Worm (Caenorhabditis elegans) whole organism, L1 larva: ENCODE results near the gene chil-24.

Source experiments
- C16A3.4 ChIP-seq: fragments of 150-350 bp; optimal IDR thresholded peaks from 2 replicates; lab custom pipeline; 2014; ENCODE audit warnings: missing biosample characterization, missing genetic modification characterization
- F16B12.6 ChIP-seq: fragments of 150-350 bp; optimal IDR thresholded peaks from 2 replicates; lab custom pipeline; 2014; ENCODE audit warnings: missing biosample characterization, missing genetic modification characterization
- aha-1 ChIP-seq: fragments of 150-350 bp; optimal IDR thresholded peaks from 2 replicates; lab custom pipeline; 2014; ENCODE audit warnings: missing biosample characterization, missing genetic modification characterization
- alr-1 ChIP-seq: fragments of 200-800 bp; sonication (Bioruptor generic); optimal IDR thresholded peaks from 2 replicates; lab custom pipeline; 2018; ENCODE audit warnings: borderline replicate concordance, mild to moderate bottlenecking, missing genetic modification characterization, missing compliant biosample characterization
- ceh-63 ChIP-seq: fragments of 200-800 bp; sonication (Bioruptor generic); optimal IDR thresholded peaks from 2 replicates; lab custom pipeline; 2018; ENCODE audit warnings: mild to moderate bottlenecking, missing genetic modification characterization, missing compliant biosample characterization
- ceh-8 ChIP-seq: fragments of 200-800 bp; sonication (Bioruptor generic); optimal IDR thresholded peaks from 2 replicates; lab custom pipeline; 2018; ENCODE audit warnings: mild to moderate bottlenecking, missing genetic modification characterization, moderate library complexity, missing compliant biosample characterization
- ceh-82 ChIP-seq, 3 experiments: fragments of 150-350 bp in 1 of 3; sonication (generic microtip) in 2 of 3; optimal IDR thresholded peaks; 2 replicates each; lab custom pipeline; 2014 to 2017; ENCODE audit warnings: missing biosample characterization in 3 of 3, missing genetic modification characterization in 3 of 3
- ceh-88 ChIP-seq: fragments of 200-800 bp; sonication (Bioruptor generic); IDR thresholded peaks from 2 replicates; pipeline ENCODE4 v1.3.6; 2022; ENCODE audit warnings: missing genetic modification characterization, missing compliant biosample characterization
- ces-1 ChIP-seq: fragments of 150-350 bp; optimal IDR thresholded peaks from 2 replicates; lab custom pipeline; 2014; ENCODE audit warnings: missing biosample characterization, missing genetic modification reagents, missing genetic modification characterization
- dpl-1 ChIP-seq, 3 experiments: fragments of 150-350 bp in 2 of 3; sonication (generic microtip) in 1 of 3; optimal IDR thresholded peaks; 2 replicates each; lab custom pipeline; 2014 to 2017; ENCODE audit warnings: missing biosample characterization in 3 of 3, missing genetic modification characterization in 3 of 3, missing genetic modification reagents in 3 of 3
- dsc-1 ChIP-seq: sonication (generic microtip); optimal IDR thresholded peaks from 2 replicates; lab custom pipeline; 2016; ENCODE audit warnings: mild to moderate bottlenecking, missing genetic modification characterization, missing compliant biosample characterization
- efl-1 ChIP-seq, 4 experiments: fragments of 150-350 bp; optimal IDR thresholded peaks in 3 of 4; peaks in 1 of 4; 1 replicate in 1 of 4; 2 replicates in 3 of 4; lab custom pipeline; 2014; ENCODE audit warnings: missing biosample characterization in 2 of 4, missing genetic modification characterization in 2 of 4, missing genetic modification reagents in 2 of 4
- egl-13 ChIP-seq: sonication (generic microtip); optimal IDR thresholded peaks from 2 replicates; lab custom pipeline; 2016; ENCODE audit warnings: missing genotype, missing genetic modification reagents, missing genetic modification characterization, missing compliant biosample characterization
- elt-2 ChIP-seq: sonication (generic microtip); optimal IDR thresholded peaks from 2 replicates; lab custom pipeline; 2016; ENCODE audit warnings: missing genetic modification characterization, mild to moderate bottlenecking, inconsistent platforms, missing compliant biosample characterization, missing genetic modification reagents
- fkh-8 ChIP-seq: sonication (generic microtip); optimal IDR thresholded peaks from 2 replicates; lab custom pipeline; 2016; ENCODE audit warnings: mild to moderate bottlenecking, missing genetic modification characterization, missing compliant biosample characterization
- hpl-2 ChIP-seq: fragments of 150-350 bp; optimal IDR thresholded peaks from 2 replicates; lab custom pipeline; 2014; ENCODE audit warnings: missing biosample characterization, missing genetic modification reagents, missing genetic modification characterization
- irx-1 ChIP-seq: sonication (generic microtip); optimal IDR thresholded peaks from 2 replicates; lab custom pipeline; 2016; ENCODE audit warnings: missing genetic modification characterization, missing compliant biosample characterization
- isw-1 ChIP-seq: fragments of 200-800 bp; sonication (Bioruptor generic); IDR thresholded peaks from 2 replicates; pipeline ENCODE4 v1.3.6; 2022; ENCODE audit warnings: missing genetic modification characterization, missing compliant biosample characterization
- lin-14 ChIP-seq: fragments of 200-800 bp; sonication (Bioruptor generic); optimal IDR thresholded peaks from 2 replicates; lab custom pipeline; 2018; ENCODE audit warnings: mild to moderate bottlenecking, missing genetic modification characterization, moderate library complexity, missing compliant biosample characterization
- lin-35 ChIP-seq, 2 experiments: fragments of 150-350 bp; optimal IDR thresholded peaks; 2 replicates each; lab custom pipeline; 2014; ENCODE audit warnings: missing biosample characterization in 2 of 2, missing genetic modification characterization in 2 of 2, missing genetic modification reagents in 2 of 2
- lin-39 ChIP-seq: fragments of 150-350 bp; optimal IDR thresholded peaks from 2 replicates; lab custom pipeline; 2014; ENCODE audit warnings: missing biosample characterization, missing genetic modification reagents, missing genetic modification characterization
- lir-3 ChIP-seq: sonication (generic microtip); optimal IDR thresholded peaks from 2 replicates; lab custom pipeline; 2016; ENCODE audit warnings: mild to moderate bottlenecking, missing genetic modification characterization, moderate library complexity, missing compliant biosample characterization; ENCODE audit not compliant: poor library complexity
- lsy-2 ChIP-seq, 2 experiments: fragments of 150-350 bp; optimal IDR thresholded peaks; 2 replicates each; lab custom pipeline; 2014; ENCODE audit warnings: missing biosample characterization in 2 of 2, missing genetic modification characterization in 2 of 2
- mab-9 ChIP-seq: fragments of 200-800 bp; sonication (Bioruptor generic); IDR thresholded peaks from 2 replicates; pipeline ENCODE4 v1.3.6; 2022; ENCODE audit warnings: missing genetic modification reagents, missing genetic modification characterization, missing compliant biosample characterization
- mep-1 ChIP-seq: fragments of 150-350 bp; optimal IDR thresholded peaks from 2 replicates; lab custom pipeline; 2014; ENCODE audit warnings: missing biosample characterization, missing genetic modification characterization
- nhr-12 ChIP-seq: sonication (generic microtip); optimal IDR thresholded peaks from 2 replicates; lab custom pipeline; 2017; ENCODE audit warnings: missing biosample characterization, missing genetic modification characterization
- nhr-19 ChIP-seq: fragments of 200-800 bp; sonication (Bioruptor generic); conservative IDR thresholded peaks from 2 replicates; pipeline ENCODE4 v1.3.6; 2022; ENCODE audit warnings: missing genetic modification characterization, missing compliant biosample characterization
- nhr-71 ChIP-seq: sonication (generic microtip); optimal IDR thresholded peaks from 2 replicates; lab custom pipeline; 2016; ENCODE audit warnings: mild to moderate bottlenecking, missing genetic modification characterization, moderate library complexity, missing compliant biosample characterization
- nhr-76 ChIP-seq: sonication (generic microtip); optimal IDR thresholded peaks from 2 replicates; lab custom pipeline; 2017; ENCODE audit warnings: missing biosample characterization, missing genetic modification characterization
- nhr-84 ChIP-seq: sonication (generic microtip); optimal IDR thresholded peaks from 2 replicates; lab custom pipeline; 2017; ENCODE audit warnings: missing biosample characterization, missing genetic modification characterization
- pag-3 ChIP-seq: sonication (generic microtip); optimal IDR thresholded peaks from 2 replicates; lab custom pipeline; 2017; ENCODE audit warnings: missing genetic modification characterization, mild to moderate bottlenecking, missing compliant biosample characterization, antibody characterized with exemption, borderline replicate concordance; ENCODE audit not compliant: insufficient read depth
- pax-3 ChIP-seq: fragments of 200-800 bp; sonication (Bioruptor generic); optimal IDR thresholded peaks from 2 replicates; lab custom pipeline; 2018; ENCODE audit warnings: mild to moderate bottlenecking, missing genetic modification characterization, moderate library complexity, missing compliant biosample characterization
- rnt-1 ChIP-seq: sonication (generic microtip); optimal IDR thresholded peaks from 2 replicates; lab custom pipeline; 2016; ENCODE audit warnings: mild to moderate bottlenecking, missing genetic modification characterization, moderate library complexity, missing compliant biosample characterization
- snu-23 ChIP-seq: sonication (generic microtip); optimal IDR thresholded peaks from 2 replicates; lab custom pipeline; 2016; ENCODE audit warnings: missing genetic modification characterization, missing compliant biosample characterization
- tbx-2 ChIP-seq: sonication (generic microtip); optimal IDR thresholded peaks from 2 replicates; lab custom pipeline; 2016; ENCODE audit warnings: missing genetic modification characterization, missing compliant biosample characterization
- unc-130 ChIP-seq: fragments of 150-350 bp; optimal IDR thresholded peaks from 2 replicates; lab custom pipeline; 2017; ENCODE audit warnings: missing biosample characterization, missing genetic modification characterization, inconsistent platforms
- unc-30 ChIP-seq: sonication (generic microtip); optimal IDR thresholded peaks from 2 replicates; lab custom pipeline; 2017; ENCODE audit warnings: missing biosample characterization, missing genetic modification characterization
- zag-1 ChIP-seq: fragments of 150-350 bp; optimal IDR thresholded peaks from 2 replicates; lab custom pipeline; 2014; ENCODE audit warnings: missing biosample characterization, missing genetic modification characterization
- ztf-11 ChIP-seq, 2 experiments: sonication (generic microtip); optimal IDR thresholded peaks; 2 replicates each; lab custom pipeline; 2016 to 2017; ENCODE audit warnings: missing genetic modification characterization in 2 of 2, missing biosample characterization in 1 of 2, missing compliant biosample characterization in 1 of 2
- ztf-4 ChIP-seq: fragments of 150-350 bp; optimal IDR thresholded peaks from 2 replicates; lab custom pipeline; 2014; ENCODE audit warnings: missing biosample characterization, missing genetic modification characterization

chil-24 gene

DNA sequence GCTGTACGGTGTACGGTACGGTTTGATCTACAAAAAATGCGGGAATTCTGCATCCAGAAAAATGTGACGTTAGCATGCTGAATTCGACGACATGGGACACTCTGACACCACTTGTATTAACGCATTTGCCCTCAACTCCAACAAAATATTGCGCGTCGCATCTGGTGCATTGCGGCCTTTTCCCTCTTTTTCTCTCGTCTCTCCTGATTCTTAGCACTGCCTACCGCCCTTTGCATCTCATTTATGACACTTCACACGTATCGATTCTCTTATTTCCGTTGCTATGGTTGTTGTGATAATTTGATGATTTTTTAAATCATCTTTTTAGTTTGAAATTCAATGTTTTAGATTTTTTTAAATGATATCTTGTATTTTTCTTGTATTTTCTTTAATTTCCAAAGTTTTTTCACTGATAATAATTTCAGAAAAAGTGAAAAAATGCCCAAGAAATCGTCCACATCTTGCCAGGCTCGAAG, 10.0 kb upstream of the chil-24 start, which contains the start of gene T10D4.6:
Gene T10D4.6 (plus strand): TSS at position 426 of the 476 bp plus-strand sequence.
- peak; percentile 17 to 51 (median 18) for TF ChIP-seq dpl-1 (GFP tag; optimal IDR thresholded peaks at IDR 0.05; lab: Kevin White, UChicago)
- no peak for TF ChIP-seq pag-3 (tag; lab: Kevin White, UChicago)
- TF ChIP-seq nhr-19 (GFP tag; lab: Robert Waterston, UW): 0 out of 2 replicates have a peak, but pooled peaks have one; percentile 9
- peak; percentile 22 for TF ChIP-seq rnt-1 (tag; lab: Kevin White, UChicago)
- TF ChIP-seq lin-35 (GFP tag; optimal IDR thresholded peaks at IDR 0.05; lab: Kevin White, UChicago): peak; percentile 46 to 63
- peak in 1 of 2 experiments; percentile 40 for TF ChIP-seq lsy-2 (tag; optimal IDR thresholded peaks at IDR 0.05; lab: Kevin White, UChicago)
- no peak for TF ChIP-seq ces-1 (GFP tag; lab: Kevin White, UChicago)
- TF ChIP-seq F16B12.6 (tag; lab: Kevin White, UChicago): peak; percentile 80
- peak; percentile 51 to 67 for TF ChIP-seq efl-1 (optimal IDR thresholded peaks at IDR 0.05; lab: Kevin White, UChicago)
- TF ChIP-seq efl-1 (GFP tag; optimal IDR thresholded peaks at IDR 0.05 in 1 of 2; lab: Kevin White, UChicago): peak in 1 of 2 experiments; percentile 45
- TF ChIP-seq mep-1 (tag; lab: Kevin White, UChicago): peak; percentile 34
- no peak for TF ChIP-seq unc-30 (tag; lab: Kevin White, UChicago)
- peak; percentile 44 for TF ChIP-seq snu-23 (GFP tag; lab: Kevin White, UChicago)
- TF ChIP-seq tbx-2 (tag; lab: Kevin White, UChicago): peak; percentile 37
- peak in 1 of 3 experiments; percentile 19 for TF ChIP-seq ceh-82 (tag; optimal IDR thresholded peaks at IDR 0.05; lab: Kevin White, UChicago)

DNA sequence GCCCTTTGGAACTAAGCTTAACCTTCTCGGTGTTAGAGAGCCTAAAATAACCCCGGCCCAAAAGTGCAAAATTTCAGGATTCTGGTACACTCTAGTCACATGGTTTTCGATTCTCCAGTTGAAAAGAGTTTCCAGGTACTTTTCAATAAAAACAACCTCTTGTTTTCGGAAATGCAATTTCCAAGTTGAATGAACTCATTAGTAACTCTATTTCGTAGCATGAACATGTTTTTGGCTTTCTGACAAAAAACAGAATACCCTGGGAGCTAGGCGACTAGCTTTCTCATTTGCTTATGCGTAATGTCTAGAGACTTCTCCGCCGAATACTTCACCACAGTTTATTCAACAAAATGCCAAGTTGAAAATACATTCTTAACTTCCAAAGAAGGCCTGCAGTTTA, 5.8 kb upstream of the chil-24 start, which contains the start of gene srh-71:
Gene srh-71 (plus strand): TSS at position 301 of the 400 bp plus-strand sequence.
- TF ChIP-seq nhr-12 (no peak), irx-1 (tag; lab: Kevin White, UChicago) (no peak), aha-1 (tag; lab: Kevin White, UChicago) (no peak), nhr-84 (tag; lab: Kevin White, UChicago) (no peak), ceh-82 (tag; optimal IDR thresholded peaks at IDR 0.05; lab: Kevin White, UChicago) (no peak), nhr-76 (tag; lab: Kevin White, UChicago) (no peak), zag-1 (tag; lab: Kevin White, UChicago) (no peak), nhr-19 (GFP tag; lab: Robert Waterston, UW) (no peak), rnt-1 (tag; lab: Kevin White, UChicago) (no peak), alr-1 (tag; lab: Kevin White, UChicago) (no peak), dsc-1 (tag; lab: Kevin White, UChicago) (no peak), ceh-88 (no peak), ceh-63 (GFP tag; lab: Kevin White, UChicago) (no peak), mab-9 (GFP tag; lab: Robert Waterston, UW) (no peak)

DNA sequence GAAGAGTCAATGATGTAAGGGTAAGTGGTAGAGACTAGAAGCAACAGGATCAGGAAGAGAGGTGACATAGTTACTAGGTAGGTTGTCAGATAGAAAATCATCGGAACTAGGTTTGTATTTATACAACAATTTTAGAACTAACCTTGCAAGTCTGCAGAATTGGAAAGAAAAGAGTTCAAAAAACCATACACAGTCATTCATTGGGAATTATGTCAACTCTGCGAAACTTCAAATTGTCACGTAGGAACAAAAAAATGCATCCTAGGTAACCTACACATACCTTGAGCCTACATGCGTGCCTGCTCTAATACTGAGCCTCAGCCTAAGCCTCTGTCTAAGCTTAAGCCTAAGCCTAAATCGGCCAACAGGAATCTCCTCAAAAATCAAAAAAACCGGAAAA, 2.6 kb upstream of the chil-24 start, which contains the start of gene ins-19:
Gene ins-19 (minus strand): TSS at position 101 of the 400 bp plus-strand sequence.
- TF ChIP-seq egl-13 (tag; lab: Kevin White, UChicago): no peak
- no peak for TF ChIP-seq ceh-63 (GFP tag; lab: Kevin White, UChicago)
- TF ChIP-seq nhr-76 (tag; lab: Kevin White, UChicago): no peak
- TF ChIP-seq unc-130 (tag; lab: Kevin White, UChicago): no peak
- TF ChIP-seq fkh-8: no peak
- no peak for TF ChIP-seq isw-1 (GFP tag; lab: Robert Waterston, UW)
- no peak for TF ChIP-seq lin-39
- TF ChIP-seq lir-3 (tag; lab: Kevin White, UChicago): no peak
- TF ChIP-seq hpl-2 (GFP tag; lab: Kevin White, UChicago): no peak
- TF ChIP-seq elt-2 (tag; lab: Kevin White, UChicago): no peak
- no peak for TF ChIP-seq ceh-8 (GFP tag; lab: Kevin White, UChicago)
- TF ChIP-seq ceh-82 (tag; optimal IDR thresholded peaks at IDR 0.05; lab: Kevin White, UChicago): no peak
- no peak for TF ChIP-seq ztf-11 (tag; optimal IDR thresholded peaks at IDR 0.05; lab: Kevin White, UChicago)
- no peak for TF ChIP-seq nhr-71 (tag; lab: Kevin White, UChicago)
- TF ChIP-seq ztf-4 (tag; lab: Kevin White, UChicago): no peak
- no peak for TF ChIP-seq nhr-12
- TF ChIP-seq lin-14: no peak
- no peak for TF ChIP-seq C16A3.4 (tag; lab: Kevin White, UChicago)
- TF ChIP-seq pax-3: no peak
- no peak for TF ChIP-seq ceh-88
